Worm (Caenorhabditis elegans): Measurements from ENCODE around the gene klf-3.
A peak's percentile ranks its signal among the peaks of the same experiment; 100 is the strongest.
"Not testable (repeated sequence)": the region's sequence is repeated elsewhere in the genome, so short reads cannot be mapped to it uniquely, and the experiment has no call there.

Gene klf-3

ce11 chrII:6616135-6616534 is 543 bp upstream of the klf-3 start:
- no peak for TF ChIP-seq hlh-12 (tag; optimal IDR thresholded peaks at IDR 0.05)
- peak; percentile 56 for TF ChIP-seq nhr-80 (tag; optimal IDR thresholded peaks at IDR 0.05)
- TF ChIP-seq ceh-40 (GFP tag; IDR thresholded peaks at IDR 0.05): no peak
- no peak for TF ChIP-seq die-1 (tag; optimal IDR thresholded peaks at IDR 0.05)
- no peak for TF ChIP-seq dox-1 (GFP tag; IDR thresholded peaks at IDR 0.05)

ce11 chrII:6619007-6619406 is 2.3 kb downstream of the klf-3 start:
- TF ChIP-seq T26A5.8 (tag; optimal IDR thresholded peaks at IDR 0.05) (no peak), tbx-9 (tag; optimal IDR thresholded peaks at IDR 0.05; ENCODE audit: borderline replicate concordance) (no peak), ama-1 (optimal IDR thresholded peaks at IDR 0.05) (no peak), ama-1 (GFP tag; optimal IDR thresholded peaks at IDR 0.05) (no peak), egl-44 (GFP tag; IDR thresholded peaks at IDR 0.05) (no peak), Y56A3A.18 (GFP tag; IDR thresholded peaks at IDR 0.05) (no peak), nhr-80 (tag; optimal IDR thresholded peaks at IDR 0.05) (no peak), F57C9.4 (tag; optimal IDR thresholded peaks at IDR 0.05) (no peak), hmg-1.2 (GFP tag; IDR thresholded peaks at IDR 0.05) (peak; percentile 60; the same call in 1 of the 2 replicates)

ce11 chrII:6621886-6622285 is 5.2 kb downstream of the klf-3 start, which contains the start of gene F54H5.3:
Gene F54H5.3, plus strand, starts transcription at chrII:6622186.
- TF ChIP-seq let-526 (GFP tag; IDR thresholded peaks at IDR 0.05) (no peak), die-1 (tag; optimal IDR thresholded peaks at IDR 0.05) (no peak), pha-4 (tag; optimal IDR thresholded peaks at IDR 0.05) (no peak), attf-6 (GFP tag; IDR thresholded peaks at IDR 0.05) (no peak), C06A6.2 (GFP tag; conservative IDR thresholded peaks at IDR 0.05) (no peak), somi-1 (GFP tag; optimal IDR thresholded peaks at IDR 0.05) (no peak), unc-130 (GFP tag; optimal IDR thresholded peaks at IDR 0.05) (no peak), repo-1 (tag; optimal IDR thresholded peaks at IDR 0.05) (no peak), hrde-1 (tag; optimal IDR thresholded peaks at IDR 0.05; ENCODE audit: borderline replicate concordance) (no peak), tlf-1 (GFP tag; optimal IDR thresholded peaks at IDR 0.05) (no peak)

ce11 chrII:6625302-6625701 is 8.6 kb downstream of the klf-3 start, which contains the start of gene F54H5.14:
Gene F54H5.14, minus strand, starts transcription at chrII:6625402.
- no peak for TF ChIP-seq madf-10 (tag; optimal IDR thresholded peaks at IDR 0.05)
- peak; percentile 0 for TF ChIP-seq nhr-80 (tag; optimal IDR thresholded peaks at IDR 0.05)

ce11 chrII:6627182-6627581 is 10.5 kb downstream of the klf-3 start, which contains the start of the genes F54H5.5 and F54H5.2:
Gene F54H5.5, minus strand, starts transcription at chrII:6627282.
Gene F54H5.2, plus strand, starts transcription at chrII:6627484.
- TF ChIP-seq hmg-20 (GFP tag; IDR thresholded peaks at IDR 0.05); unc-62 (GFP tag; optimal IDR thresholded peaks at IDR 0.05); bed-2 (GFP tag; IDR thresholded peaks at IDR 0.05): not testable (repeated sequence)

ce11 chrII:6628397-6628796 is 11.7 kb downstream of the klf-3 start:
- TF ChIP-seq nhr-120 (GFP tag; IDR thresholded peaks at IDR 0.05) (no peak), nhr-80 (tag; optimal IDR thresholded peaks at IDR 0.05) (peak; percentile 28)

- no peak for TF ChIP-seq Y53F4B.3 (GFP tag; IDR thresholded peaks at IDR 0.05)
- peak; percentile 1 for TF ChIP-seq nhr-80 (tag; optimal IDR thresholded peaks at IDR 0.05)
- TF ChIP-seq unc-62 (GFP tag; optimal IDR thresholded peaks at IDR 0.05): peak; percentile 88
- TF ChIP-seq hmg-1.2 (GFP tag; IDR thresholded peaks at IDR 0.05): no peak
These were observed 13.1 kb downstream of the klf-3 start for ce11 chrII:6629775-6630174.

All from whole organism, young adult.